Fruit fly (Drosophila melanogaster): ENCODE results near the gene Scox.

Scox gene

dm6 chr2L:4997401-4998259 lies 28.9 kb upstream of the Scox start (continued):
- peak; percentile 98 for TF ChIP-seq vri (GFP tag; optimal IDR thresholded peaks at IDR 0.05)
- peak; percentile 90 for TF ChIP-seq Hr38 (GFP tag; optimal IDR thresholded peaks at IDR 0.05)
- peak; percentile 99 for TF ChIP-seq Smox (GFP tag; optimal IDR thresholded peaks at IDR 0.05)
- peak; percentile 100 for TF ChIP-seq Lpt (GFP tag; optimal IDR thresholded peaks at IDR 0.05)
- TF ChIP-seq CG1621 (tag; optimal IDR thresholded peaks at IDR 0.05), result peak; percentile 99
- TF ChIP-seq CG31627 (GFP tag; optimal IDR thresholded peaks at IDR 0.05), result peak; percentile 99
- TF ChIP-seq svp (GFP tag), result peak; percentile 100
- peak; percentile 99; the same call in 1 of the 2 replicates for TF ChIP-seq CG11294 (GFP tag; IDR thresholded peaks at IDR 0.05)
- TF ChIP-seq acj6 (GFP tag; optimal IDR thresholded peaks at IDR 0.05), result peak; percentile 99
- peak; percentile 100 for TF ChIP-seq Eip78C (GFP tag)
- peak; percentile 99 for TF ChIP-seq Sox102F (GFP tag; optimal IDR thresholded peaks at IDR 0.05)
- peak; percentile 98 for TF ChIP-seq CG8319 (GFP tag; optimal IDR thresholded peaks at IDR 0.05)
- peak; percentile 99 for TF ChIP-seq CG11762 (GFP tag; optimal IDR thresholded peaks at IDR 0.05; ENCODE audit: insufficient read depth)
- TF ChIP-seq fd59A (GFP tag; optimal IDR thresholded peaks at IDR 0.05), result peak; percentile 98
- TF ChIP-seq Blimp-1 (GFP tag; optimal IDR thresholded peaks at IDR 0.05), result peak; percentile 97
- peak; percentile 99 for TF ChIP-seq Eip75B (GFP tag; optimal IDR thresholded peaks at IDR 0.05)
- TF ChIP-seq CG8632 (GFP tag; optimal IDR thresholded peaks at IDR 0.05), result peak; percentile 99
- TF ChIP-seq Eip93F (GFP tag; optimal IDR thresholded peaks at IDR 0.05), result peak; percentile 95
- TF ChIP-seq CG10669 (GFP tag; optimal IDR thresholded peaks at IDR 0.05), result peak; percentile 99
- TF ChIP-seq fd85E (GFP tag; optimal IDR thresholded peaks at IDR 0.05), result peak; percentile 98
- peak; percentile 99 for TF ChIP-seq Hr39 (GFP tag; optimal IDR thresholded peaks at IDR 0.05)
- TF ChIP-seq CG6276 (GFP tag; optimal IDR thresholded peaks at IDR 0.05), result peak; percentile 100
- peak; percentile 98 for TF ChIP-seq CG34406 (GFP tag; optimal IDR thresholded peaks at IDR 0.05)
- peak; percentile 96 for TF ChIP-seq CG9139 (GFP tag; optimal IDR thresholded peaks at IDR 0.05)
- TF ChIP-seq net (GFP tag; optimal IDR thresholded peaks at IDR 0.05), result peak; percentile 99
- peak; percentile 99 for TF ChIP-seq CG11902 (GFP tag; optimal IDR thresholded peaks at IDR 0.05)
- TF ChIP-seq OdsH (GFP tag; optimal IDR thresholded peaks at IDR 0.05), result peak; percentile 99
- TF ChIP-seq ss (GFP tag; optimal IDR thresholded peaks at IDR 0.05), result peak; percentile 95 to 98
- TF ChIP-seq CG15336 (GFP tag; IDR thresholded peaks at IDR 0.05), result peak; percentile 99
- TF ChIP-seq cyc (GFP tag; optimal IDR thresholded peaks at IDR 0.05), result peak; percentile 99
- peak; percentile 100 for TF ChIP-seq CG6163 (GFP tag; IDR thresholded peaks at IDR 0.05)
- peak; percentile 99 for TF ChIP-seq CG10631 (GFP tag; optimal IDR thresholded peaks at IDR 0.05)
- peak; percentile 99 for TF ChIP-seq Ets96B (tag; optimal IDR thresholded peaks at IDR 0.05)
- TF ChIP-seq Ets21C (GFP tag; optimal IDR thresholded peaks at IDR 0.05), result peak; percentile 99
- peak; percentile 99 for TF ChIP-seq CG16779 (tag; optimal IDR thresholded peaks at IDR 0.05)
- peak; percentile 98 to 99 for TF ChIP-seq salr (GFP tag; optimal IDR thresholded peaks at IDR 0.05)
- TF ChIP-seq Met (GFP tag; optimal IDR thresholded peaks at IDR 0.05), result peak; percentile 99
- TF ChIP-seq fkh (GFP tag; optimal IDR thresholded peaks at IDR 0.05), result peak; percentile 90
- TF ChIP-seq CG3032 (tag; optimal IDR thresholded peaks at IDR 0.05), result peak; percentile 99
- peak; percentile 98 for TF ChIP-seq CG6854 (GFP tag; optimal IDR thresholded peaks at IDR 0.05)

Data from whole organism, prepupa.